Worm (Caenorhabditis elegans): ENCODE measurements around the gene F54F2.7.
A peak's percentile ranks its signal among the peaks of the same experiment; 100 is the strongest.

F54F2.7 gene

DNA sequence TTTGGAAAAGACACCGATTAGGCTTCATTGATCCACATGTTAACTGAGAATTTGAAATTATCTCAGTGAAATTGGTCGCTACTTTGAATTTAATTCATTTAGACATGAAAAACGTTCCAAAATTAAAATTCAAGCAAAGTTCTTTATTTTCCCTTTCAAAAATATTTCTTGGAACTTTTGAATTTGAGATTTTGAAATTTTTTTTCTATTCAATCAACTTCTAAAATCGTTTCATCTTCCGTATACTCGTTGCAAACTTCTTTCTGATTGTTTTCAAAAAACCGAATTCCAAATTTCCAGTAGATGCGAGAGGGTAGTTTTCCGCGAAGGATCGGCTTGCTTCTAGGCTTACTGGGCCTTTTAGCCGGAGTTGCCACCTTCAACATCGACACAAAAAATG, 11.5 kb upstream of the F54F2.7 start, which contains the start of gene pat-2:
pat-2 (plus strand) TSS at position 301 of the 400 bp plus-strand sequence.
- TF ChIP-seq him-1 (tag; optimal IDR thresholded peaks at IDR 0.05) (no peak), W03F9.2 (tag; optimal IDR thresholded peaks at IDR 0.05) (no peak), dao-5 (tag; optimal IDR thresholded peaks at IDR 0.05) (no peak)

ce11 chrIII:8815699-8816098, 8.6 kb upstream of the F54F2.7 start:
- TF ChIP-seq W03F9.2 (tag; optimal IDR thresholded peaks at IDR 0.05): no peak
- no peak for TF ChIP-seq dao-5 (tag; optimal IDR thresholded peaks at IDR 0.05)
- TF ChIP-seq him-1 (tag; optimal IDR thresholded peaks at IDR 0.05): no peak

ce11 chrIII:8811111-8811510, 4.0 kb upstream of the F54F2.7 start:
- TF ChIP-seq him-1 (tag; optimal IDR thresholded peaks at IDR 0.05) (no peak), W03F9.2 (tag; optimal IDR thresholded peaks at IDR 0.05) (no peak), dao-5 (tag; optimal IDR thresholded peaks at IDR 0.05) (no peak)

DNA sequence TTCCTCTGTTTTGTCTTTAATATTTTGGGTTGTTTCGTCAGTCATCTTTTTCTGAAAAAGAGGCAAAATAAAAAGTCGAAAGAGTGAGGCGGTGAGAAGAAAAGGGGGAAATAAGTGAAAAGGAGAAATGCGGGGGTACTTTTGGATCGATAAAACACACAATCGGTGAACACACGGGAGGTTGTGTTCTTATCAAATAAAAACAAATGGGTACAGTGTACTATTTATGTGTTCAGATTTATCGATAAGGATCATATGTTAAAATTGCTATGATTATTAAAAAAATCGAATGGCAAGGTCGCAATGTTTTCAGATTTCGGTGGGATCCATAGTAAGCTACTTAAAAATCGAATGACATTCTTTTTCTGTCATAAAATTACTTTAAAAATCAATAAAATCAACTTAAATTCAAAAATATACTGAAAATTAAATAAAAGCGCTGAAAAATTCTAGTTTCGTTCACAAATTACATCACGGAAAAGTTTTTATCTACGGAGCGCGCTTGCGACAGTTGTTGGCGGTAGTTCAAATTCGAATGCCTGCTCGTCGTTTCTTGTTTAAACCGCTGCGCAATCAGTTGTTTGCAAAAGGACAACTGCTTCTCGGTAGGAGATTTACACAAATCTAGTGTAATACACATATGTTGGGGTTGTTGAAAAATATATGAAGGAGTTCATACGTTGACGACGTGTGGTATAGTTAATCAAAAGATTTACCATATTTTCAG, 2.3 kb upstream of the F54F2.7 start, which contains the start of gene prx-19:
prx-19 (minus strand) TSS at position 51 of the 727 bp plus-strand sequence.
- TF ChIP-seq dao-5 (tag; optimal IDR thresholded peaks at IDR 0.05): no peak
- no peak for TF ChIP-seq W03F9.2 (tag; optimal IDR thresholded peaks at IDR 0.05)
- TF ChIP-seq him-1 (tag; optimal IDR thresholded peaks at IDR 0.05): no peak

DNA sequence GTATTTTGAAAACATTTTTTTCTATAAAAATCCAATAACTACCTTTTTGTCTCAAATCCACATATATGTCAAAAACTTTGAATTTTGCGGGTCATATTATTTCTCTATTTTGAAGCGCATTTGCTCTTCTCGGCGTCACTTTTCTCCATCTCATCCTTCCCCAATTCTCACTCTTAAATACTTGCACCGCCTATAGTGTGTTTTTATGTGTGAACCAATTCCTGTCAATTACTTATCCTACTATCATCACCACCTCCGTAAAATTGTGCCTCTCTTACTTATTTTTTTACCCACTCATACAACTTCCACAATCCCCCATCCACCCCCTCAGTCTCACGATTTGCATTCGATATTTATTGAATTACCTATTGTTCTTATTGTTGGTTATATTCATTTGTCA, 1.3 kb downstream of the F54F2.7 start:
- TF ChIP-seq him-1 (tag; optimal IDR thresholded peaks at IDR 0.05) (no peak), dao-5 (tag; optimal IDR thresholded peaks at IDR 0.05) (no peak), W03F9.2 (tag; optimal IDR thresholded peaks at IDR 0.05) (no peak)

ce11 chrIII:8801864-8802818, 5.0 kb downstream of the F54F2.7 start:
- TF ChIP-seq W03F9.2 (tag; optimal IDR thresholded peaks at IDR 0.05): peak; percentile 66
- peak; percentile 55 for TF ChIP-seq dao-5 (tag; optimal IDR thresholded peaks at IDR 0.05)
- TF ChIP-seq him-1 (tag; optimal IDR thresholded peaks at IDR 0.05): peak; percentile 56

DNA sequence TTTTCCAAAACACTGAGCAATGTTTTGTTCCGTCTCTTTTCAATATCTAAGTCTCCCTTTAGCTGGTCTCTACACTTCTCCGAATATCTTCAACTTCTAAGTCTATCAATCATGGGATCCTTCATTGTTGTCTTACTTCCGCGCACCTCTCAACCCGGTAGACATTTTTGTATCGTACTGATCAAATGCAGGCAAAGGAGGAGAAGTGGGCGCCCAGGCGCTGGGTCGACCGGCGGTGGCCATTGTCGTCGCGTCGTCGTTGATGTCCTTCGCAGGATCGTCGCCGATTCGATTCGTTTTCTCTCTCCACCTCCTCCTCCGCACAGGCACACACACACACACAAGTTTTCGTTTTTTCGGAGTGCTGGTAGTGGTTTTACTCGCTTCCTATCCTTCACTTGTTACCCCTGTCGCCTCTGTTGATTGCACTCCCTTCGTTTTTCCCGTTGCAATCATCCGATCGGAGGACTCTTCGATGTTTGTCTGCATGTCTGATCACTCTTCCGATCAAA, 5.7 kb downstream of the F54F2.7 start:
- TF ChIP-seq dao-5 (tag; optimal IDR thresholded peaks at IDR 0.05) (no peak), him-1 (tag; optimal IDR thresholded peaks at IDR 0.05) (no peak), W03F9.2 (tag; optimal IDR thresholded peaks at IDR 0.05) (no peak)

ce11 chrIII:8800796-8801083, 6.4 kb downstream of the F54F2.7 start:
- TF ChIP-seq him-1 (tag; optimal IDR thresholded peaks at IDR 0.05): no peak
- no peak for TF ChIP-seq W03F9.2 (tag; optimal IDR thresholded peaks at IDR 0.05)
- no peak for TF ChIP-seq dao-5 (tag; optimal IDR thresholded peaks at IDR 0.05)

DNA sequence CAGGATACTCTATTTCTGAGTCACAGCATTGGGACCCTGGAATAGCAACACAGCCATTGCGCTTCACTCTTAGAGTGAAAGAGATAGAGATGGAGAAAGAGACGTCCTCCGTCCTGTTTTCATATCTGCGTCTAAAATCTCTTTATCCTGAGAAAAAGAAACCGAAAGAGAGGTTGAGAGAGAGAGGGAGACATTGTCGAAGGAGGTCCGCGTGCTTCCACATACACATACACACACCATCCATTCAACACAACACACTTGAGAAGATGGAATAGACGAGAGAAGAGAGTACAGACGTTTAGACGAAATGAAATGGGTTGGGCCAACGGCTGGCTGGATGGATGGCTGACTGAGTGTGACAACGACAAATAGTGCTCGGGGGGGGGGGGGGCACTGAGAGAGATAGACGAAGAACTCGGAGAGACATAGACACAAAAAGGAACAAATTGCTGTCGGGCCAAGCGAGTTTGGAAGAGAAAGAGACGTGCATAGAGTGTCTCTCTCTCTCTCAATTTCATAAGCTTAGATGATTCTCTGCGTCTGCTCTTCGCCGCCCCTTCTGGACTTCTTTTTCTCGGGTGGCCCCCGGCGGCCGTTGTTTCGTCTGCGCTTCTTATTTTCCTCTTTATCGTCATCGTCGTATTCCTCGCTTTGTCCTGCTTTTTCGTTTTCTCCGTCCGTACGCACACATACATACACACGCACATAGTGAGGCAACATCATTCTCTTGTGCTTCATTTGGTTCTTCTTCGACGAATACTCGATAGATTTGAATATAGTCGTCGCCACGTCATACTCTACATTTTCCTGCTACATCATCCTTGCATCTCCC, 7.0 kb downstream of the F54F2.7 start, which contains the start of gene F54F2.6:
F54F2.6 (minus strand) TSS at position 738 of the 832 bp plus-strand sequence.
- TF ChIP-seq dao-5 (tag; optimal IDR thresholded peaks at IDR 0.05) (no peak), W03F9.2 (tag; optimal IDR thresholded peaks at IDR 0.05) (peak; percentile 65), him-1 (tag; optimal IDR thresholded peaks at IDR 0.05) (peak; percentile 88)

ce11 chrIII:8797211-8797733, 9.9 kb downstream of the F54F2.7 start:
- peak; percentile 75 for TF ChIP-seq W03F9.2 (tag; optimal IDR thresholded peaks at IDR 0.05)
- peak; percentile 77 for TF ChIP-seq him-1 (tag; optimal IDR thresholded peaks at IDR 0.05)
- TF ChIP-seq dao-5 (tag; optimal IDR thresholded peaks at IDR 0.05): no peak

DNA sequence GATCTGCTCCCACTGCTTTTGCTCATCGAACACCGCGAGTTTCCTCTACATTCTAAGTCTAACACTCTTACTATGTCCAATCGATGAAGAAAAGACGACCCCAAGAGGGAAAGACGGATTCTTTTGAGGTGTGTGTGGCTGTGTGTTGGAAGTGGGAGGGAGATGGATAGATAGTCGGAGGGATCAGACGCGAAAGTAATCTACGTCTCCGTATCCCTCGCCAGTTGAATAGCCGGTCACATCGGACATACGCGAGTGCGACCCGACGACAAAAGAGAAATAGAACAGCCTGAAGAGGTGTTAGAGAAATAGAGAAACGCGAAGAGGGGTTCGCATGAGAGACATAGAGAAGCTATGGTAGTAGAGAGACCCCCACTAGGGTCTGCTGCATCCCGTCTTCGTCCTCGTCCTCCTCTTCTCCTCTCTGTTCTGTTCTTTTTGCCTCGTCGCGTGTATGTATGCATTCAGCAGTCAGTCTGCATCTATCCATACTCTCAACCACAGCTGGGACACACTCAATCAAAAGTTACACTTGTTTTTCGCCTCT, 11.5 kb downstream of the F54F2.7 start:
- TF ChIP-seq W03F9.2 (tag; optimal IDR thresholded peaks at IDR 0.05) (peak; percentile 86), him-1 (tag; optimal IDR thresholded peaks at IDR 0.05) (peak; percentile 96), dao-5 (tag; optimal IDR thresholded peaks at IDR 0.05) (peak; percentile 46)

- TF ChIP-seq W03F9.2 (tag; optimal IDR thresholded peaks at IDR 0.05): no peak
- no peak for TF ChIP-seq dao-5 (tag; optimal IDR thresholded peaks at IDR 0.05)
- no peak for TF ChIP-seq him-1 (tag; optimal IDR thresholded peaks at IDR 0.05)
Observed at ce11 chrIII:8794793-8795192, 12.4 kb downstream of the F54F2.7 start.

Data from whole organism, L4/young adult.